Worm (Caenorhabditis elegans): ENCODE results near the gene F53B1.2.

DNA sequence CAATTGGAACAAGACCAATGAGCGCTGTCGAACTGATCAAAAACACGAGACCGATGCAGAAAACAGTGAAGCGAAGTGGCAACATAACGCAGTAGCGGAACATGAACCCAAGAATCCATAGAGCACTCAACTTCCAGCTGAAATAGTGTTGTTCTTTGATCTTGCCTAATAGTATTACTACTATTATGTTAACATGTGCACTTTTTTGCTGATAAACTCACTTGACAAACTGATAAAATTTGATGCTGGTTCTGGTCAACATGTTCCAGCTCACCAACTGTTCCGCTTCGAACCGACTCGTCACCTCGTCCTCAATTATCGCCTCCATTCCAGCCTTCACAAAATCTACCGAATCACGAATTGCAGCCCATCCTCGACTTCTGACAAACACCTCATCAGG, 40.5 kb upstream of the F53B1.2 start:
- TF ChIP-seq unc-62 (GFP tag; optimal IDR thresholded peaks at IDR 0.05) (no peak), nhr-12 (tag; optimal IDR thresholded peaks at IDR 0.05) (no peak), blmp-1 (tag; optimal IDR thresholded peaks at IDR 0.05; ENCODE audit: insufficient read depth) (no peak), snpc-4 (tag; optimal IDR thresholded peaks at IDR 0.05) (no peak), nhr-129 (tag; optimal IDR thresholded peaks at IDR 0.05) (no peak), aly-2 (tag; optimal IDR thresholded peaks at IDR 0.05) (no peak), dmd-4 (tag; optimal IDR thresholded peaks at IDR 0.05) (no peak), unc-39 (tag; optimal IDR thresholded peaks at IDR 0.05) (no peak), nhr-237 (tag; optimal IDR thresholded peaks at IDR 0.05) (no peak), nhr-77 (tag; optimal IDR thresholded peaks at IDR 0.05) (no peak), alr-1 (tag; optimal IDR thresholded peaks at IDR 0.05) (no peak), lin-39 (tag; optimal IDR thresholded peaks at IDR 0.05) (no peak)

All from whole organism, L2 larva.